Worm (Caenorhabditis elegans) whole organism, L4/young adult: ENCODE measurements around the gene sri-33.
"Not testable (repeated sequence)": the region's sequence is repeated elsewhere in the genome, so short reads cannot be mapped to it uniquely, and the experiment has no call there.

ENCODE experiments used
- dao-5 ChIP-seq: sonication (generic microtip); optimal IDR thresholded peaks from 2 replicates; lab custom pipeline; 2016; ENCODE audit warnings: missing genotype, missing genetic modification characterization, moderate library complexity, missing compliant biosample characterization
- him-1 ChIP-seq: sonication (generic microtip); optimal IDR thresholded peaks from 2 replicates; lab custom pipeline; 2016; ENCODE audit warnings: missing genotype, missing genetic modification reagents, missing genetic modification characterization, missing compliant biosample characterization

DNA sequence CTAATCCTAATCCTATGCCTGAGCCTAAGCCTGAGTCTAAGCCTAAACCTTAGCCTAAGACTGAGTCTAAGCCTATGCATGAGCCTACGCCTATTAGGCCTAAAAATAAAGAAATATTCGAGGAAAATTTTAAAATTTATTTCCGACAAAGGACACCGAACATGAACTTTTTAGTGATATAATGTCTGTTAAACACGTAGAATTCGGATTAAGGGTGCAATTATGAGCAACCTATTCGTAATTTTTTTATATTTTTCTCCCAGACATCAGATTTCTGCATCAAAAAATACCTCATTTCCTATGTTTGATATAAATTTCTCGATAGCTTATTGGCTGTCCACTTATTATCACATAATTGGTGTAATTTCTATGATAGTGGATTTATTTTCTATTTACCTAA lies 32.4 kb upstream of the sri-33 start, which contains the start of gene Y27F2A.11:
- not testable (repeated sequence) for TF ChIP-seq him-1, dao-5 (tag; lab: Kevin White, UChicago)
